Worm (Caenorhabditis elegans) whole organism, L4 larva: ENCODE data around the gene clec-80.
A peak's percentile ranks its signal among the peaks of the same experiment; 100 is the strongest.
"Not testable (repeated sequence)": the region's sequence is repeated elsewhere in the genome, so short reads cannot be mapped to it uniquely, and the experiment has no call there.

Experiments used
- F26F4.8 ChIP-seq: fragments of 200-800 bp; sonication (Bioruptor generic); conservative IDR thresholded peaks from 2 replicates; pipeline ENCODE4 v1.3.6; 2022; ENCODE audit warnings: missing genetic modification characterization, missing compliant biosample characterization
- F44E2.7 ChIP-seq: fragments of 200-800 bp; sonication (Bioruptor generic); IDR thresholded peaks from 2 replicates; pipeline ENCODE4 v2.1.2; 2022; ENCODE audit warnings: missing genetic modification characterization, missing compliant biosample characterization
- F49E8.2 ChIP-seq: sonication (generic microtip); optimal IDR thresholded peaks from 2 replicates; lab custom pipeline; 2016; ENCODE audit warnings: missing compliant biosample characterization, mild to moderate bottlenecking, missing genetic modification characterization, borderline replicate concordance
- T26A8.4 ChIP-seq: fragments of 200-800 bp; sonication (Bioruptor generic); IDR thresholded peaks from 2 replicates; pipeline ENCODE4 v1.3.6; 2022; ENCODE audit warnings: missing genetic modification characterization, missing compliant biosample characterization
- Y105C5A.15 ChIP-seq: fragments of 200-800 bp; sonication (Bioruptor generic); IDR thresholded peaks from 2 replicates; pipeline ENCODE4 v1.3.6; 2022; ENCODE audit warnings: missing genetic modification characterization, missing compliant biosample characterization
- Y48G9A.11 ChIP-seq: fragments of 200-800 bp; sonication (Bioruptor generic); IDR thresholded peaks from 2 replicates; pipeline ENCODE4 v1.3.6; 2022; ENCODE audit warnings: missing genetic modification reagents, missing genetic modification characterization, missing compliant biosample characterization
- Y75B8A.6 ChIP-seq: fragments of 200-800 bp; sonication (Bioruptor generic); IDR thresholded peaks from 2 replicates; pipeline ENCODE4 v1.3.6; 2022; ENCODE audit warnings: missing genetic modification reagents, missing genetic modification characterization, missing compliant biosample characterization
- ZK546.5 ChIP-seq, 2 experiments: sonication (generic microtip); optimal IDR thresholded peaks; 2 replicates each; lab custom pipeline; 2017; ENCODE audit warnings: missing biosample characterization in 2 of 2, missing genetic modification characterization in 2 of 2
- ama-1 ChIP-seq: fragments of 150-350 bp; optimal IDR thresholded peaks from 2 replicates; lab custom pipeline; 2014; ENCODE audit warnings: inconsistent platforms, mixed read lengths
- arid-1 ChIP-seq: fragments of 200-800 bp; sonication (Bioruptor generic); conservative IDR thresholded peaks from 2 replicates; pipeline ENCODE4 v1.3.6; 2022; ENCODE audit warnings: missing genetic modification reagents, missing genetic modification characterization, missing compliant biosample characterization
- attf-4 ChIP-seq: sonication (generic microtip); optimal IDR thresholded peaks from 3 replicates; lab custom pipeline; 2017; ENCODE audit warnings: missing biosample characterization, missing genetic modification characterization
- ceh-20 ChIP-seq: fragments of 200-800 bp; sonication (Bioruptor generic); IDR thresholded peaks from 2 replicates; pipeline ENCODE4 v1.3.6; 2022; ENCODE audit warnings: missing genetic modification reagents, missing genetic modification characterization, missing compliant biosample characterization
- ceh-82 ChIP-seq: sonication (generic microtip); optimal IDR thresholded peaks from 2 replicates; lab custom pipeline; 2017; ENCODE audit warnings: missing biosample characterization, missing genetic modification characterization
- ces-1 ChIP-seq: fragments of 150-350 bp; sonication (generic microtip); optimal IDR thresholded peaks from 4 replicates; lab custom pipeline; 2014; ENCODE audit warnings: missing biosample characterization, missing genetic modification reagents, missing genetic modification characterization
- cey-2 ChIP-seq: sonication (generic microtip); optimal IDR thresholded peaks from 3 replicates; lab custom pipeline; 2017; ENCODE audit warnings: missing genetic modification characterization, mild to moderate bottlenecking, missing compliant biosample characterization, antibody characterized with exemption, borderline replicate concordance; ENCODE audit not compliant: insufficient read depth
- daf-12 ChIP-seq: fragments of 150-350 bp; optimal IDR thresholded peaks from 2 replicates; lab custom pipeline; 2014; ENCODE audit warnings: missing biosample characterization, missing genetic modification reagents, missing genetic modification characterization
- daf-16 ChIP-seq, 3 experiments: sonication (generic microtip); optimal IDR thresholded peaks; 2 replicates each; lab custom pipeline; 2016 to 2017; ENCODE audit warnings: missing genetic modification characterization in 3 of 3, missing genetic modification reagents in 3 of 3, mild to moderate bottlenecking in 2 of 3, missing compliant biosample characterization in 2 of 3, missing biosample characterization in 1 of 3, moderate library complexity in 1 of 3
- dpl-1 ChIP-seq: fragments of 150-350 bp; optimal IDR thresholded peaks from 2 replicates; lab custom pipeline; 2014; ENCODE audit warnings: missing biosample characterization, missing genetic modification reagents, missing genetic modification characterization
- dve-1 ChIP-seq: sonication (generic microtip); optimal IDR thresholded peaks from 2 replicates; lab custom pipeline; 2017; ENCODE audit warnings: antibody characterized with exemption, mild to moderate bottlenecking, missing genetic modification characterization, missing compliant biosample characterization; ENCODE audit not compliant: insufficient read depth
- fkh-10 ChIP-seq: fragments of 150-350 bp; optimal IDR thresholded peaks from 2 replicates; lab custom pipeline; 2014; ENCODE audit warnings: missing biosample characterization, missing genetic modification reagents, missing genetic modification characterization
- hif-1 ChIP-seq, 2 experiments: sonication (generic microtip); optimal IDR thresholded peaks; 2 replicates each; lab custom pipeline; 2016 to 2017; ENCODE audit warnings: missing compliant biosample characterization in 2 of 2, missing genetic modification characterization in 2 of 2, missing genetic modification reagents in 2 of 2, missing genotype in 2 of 2, mild to moderate bottlenecking in 1 of 2
- hlh-11 ChIP-seq: fragments of 200-800 bp; sonication (Bioruptor generic); optimal IDR thresholded peaks from 2 replicates; lab custom pipeline; 2018; ENCODE audit warnings: mild to moderate bottlenecking, missing genetic modification characterization, missing compliant biosample characterization
- hlh-30 ChIP-seq: sonication (generic microtip); optimal IDR thresholded peaks from 2 replicates; lab custom pipeline; 2017; ENCODE audit warnings: antibody characterized with exemption, mild to moderate bottlenecking, missing genetic modification characterization, missing compliant biosample characterization; ENCODE audit not compliant: insufficient read depth
- hmg-1.1 ChIP-seq: fragments of 200-800 bp; sonication (Bioruptor generic); IDR thresholded peaks from 2 replicates; pipeline ENCODE4 v1.3.6; 2022; ENCODE audit warnings: missing genetic modification reagents, missing genetic modification characterization, missing compliant biosample characterization
- lim-7 ChIP-seq: fragments of 200-800 bp; sonication (Bioruptor generic); IDR thresholded peaks from 2 replicates; pipeline ENCODE4 v1.3.6; 2022; ENCODE audit warnings: missing genetic modification characterization, missing compliant biosample characterization
- lin-1 ChIP-seq: fragments of 200-800 bp; sonication (Bioruptor generic); IDR thresholded peaks from 2 replicates; pipeline ENCODE4 v1.3.6; 2022; ENCODE audit warnings: missing genetic modification reagents, missing genetic modification characterization, missing compliant biosample characterization
- lin-38 ChIP-seq: fragments of 200-800 bp; sonication (Bioruptor generic); IDR thresholded peaks from 2 replicates; pipeline ENCODE4 v1.3.6; 2022; ENCODE audit warnings: missing genetic modification reagents, missing genetic modification characterization, missing compliant biosample characterization
- lsy-2 ChIP-seq, 2 experiments: fragments of 150-350 bp in 1 of 2; sonication (generic microtip) in 1 of 2; optimal IDR thresholded peaks; 2 replicates each; lab custom pipeline; 2014 to 2017; ENCODE audit warnings: missing biosample characterization in 2 of 2, missing genetic modification characterization in 2 of 2
- madf-5 ChIP-seq, 2 experiments: fragments of 200-800 bp; sonication (Bioruptor generic); IDR thresholded peaks; 2 replicates each; pipeline ENCODE4 v1.3.6; 2022; ENCODE audit warnings: missing compliant biosample characterization in 2 of 2, missing genetic modification characterization in 2 of 2
- mdl-1 ChIP-seq, 2 experiments: fragments of 150-350 bp in 1 of 2; sonication (generic microtip) in 1 of 2; optimal IDR thresholded peaks; 2 replicates each; lab custom pipeline; 2014 to 2017; ENCODE audit warnings: missing biosample characterization in 2 of 2, missing genetic modification characterization in 2 of 2
- mep-1 ChIP-seq: fragments of 150-350 bp; sonication (generic microtip); optimal IDR thresholded peaks from 3 replicates; lab custom pipeline; 2014; ENCODE audit warnings: missing biosample characterization, missing genetic modification characterization
- mes-2 ChIP-seq: sonication (generic microtip); optimal IDR thresholded peaks from 2 replicates; lab custom pipeline; 2016; ENCODE audit warnings: missing genotype, mild to moderate bottlenecking, missing genetic modification characterization, missing compliant biosample characterization; ENCODE audit not compliant: poor library complexity, severe bottlenecking
- mxl-2 ChIP-seq: fragments of 200-800 bp; sonication (Bioruptor generic); conservative IDR thresholded peaks from 2 replicates; pipeline ENCODE4 v1.3.6; 2022; ENCODE audit warnings: missing genetic modification reagents, missing genetic modification characterization, missing compliant biosample characterization
- nhr-10 ChIP-seq: fragments of 150-350 bp; optimal IDR thresholded peaks from 2 replicates; lab custom pipeline; 2014; ENCODE audit warnings: missing biosample characterization, missing genetic modification characterization
- nhr-11 ChIP-seq: fragments of 150-350 bp; optimal IDR thresholded peaks from 2 replicates; lab custom pipeline; 2014; ENCODE audit warnings: missing biosample characterization, missing genetic modification characterization
- nhr-42 ChIP-seq: fragments of 200-800 bp; sonication (Bioruptor generic); IDR thresholded peaks from 2 replicates; pipeline ENCODE4 v1.3.6; 2022; ENCODE audit warnings: missing genetic modification characterization, missing compliant biosample characterization
- nhr-6 ChIP-seq: fragments of 150-350 bp; optimal IDR thresholded peaks from 2 replicates; lab custom pipeline; 2014; ENCODE audit warnings: missing biosample characterization, missing genetic modification characterization
- pha-4 ChIP-seq, 2 experiments: fragments of 150-350 bp in 1 of 2; fragments of 200-800 bp in 1 of 2; sonication (Bioruptor generic) in 1 of 2; IDR thresholded peaks in 1 of 2; optimal IDR thresholded peaks in 1 of 2; 2 replicates each; pipeline versions ENCODE4 v1.3.6 to Lab custom; 2014 to 2022; ENCODE audit warnings: missing genetic modification characterization in 2 of 2, missing genetic modification reagents in 2 of 2, missing biosample characterization in 1 of 2, missing compliant biosample characterization in 1 of 2
- php-3 ChIP-seq: fragments of 200-800 bp; sonication (Bioruptor generic); IDR thresholded peaks from 2 replicates; pipeline ENCODE4 v1.3.6; 2022; ENCODE audit warnings: missing genetic modification reagents, missing genetic modification characterization, missing compliant biosample characterization
- rbr-2 ChIP-seq: sonication (generic microtip); optimal IDR thresholded peaks from 2 replicates; lab custom pipeline; 2016; ENCODE audit warnings: missing genotype, missing genetic modification characterization, missing compliant biosample characterization
- set-16 ChIP-seq: fragments of 200-800 bp; sonication (Bioruptor generic); IDR thresholded peaks from 2 replicates; pipeline ENCODE4 v1.3.6; 2022; ENCODE audit warnings: missing genetic modification reagents, missing genetic modification characterization, missing compliant biosample characterization
- snpc-1.2 ChIP-seq: fragments of 200-800 bp; sonication (Bioruptor generic); IDR thresholded peaks from 2 replicates; pipeline ENCODE4 v1.3.6; 2022; ENCODE audit warnings: missing genetic modification reagents, missing genetic modification characterization, missing compliant biosample characterization
- zip-2 ChIP-seq: fragments of 150-350 bp; optimal IDR thresholded peaks from 2 replicates; lab custom pipeline; 2014; ENCODE audit warnings: missing biosample characterization, missing genetic modification characterization

Gene clec-80

ce11 chrIV:2777841-2778240, 45.7 kb upstream of the clec-80 start, which contains the start of gene Y54G2A.72:
TSS of gene Y54G2A.72 (plus strand) at chrIV:2778141.
- not testable (repeated sequence) for TF ChIP-seq cey-2 (tag; lab: Kevin White, UChicago); hlh-30; attf-4

ce11 chrIV:2782793-2783540, 40.6 kb upstream of the clec-80 start, which contains the start of gene Y54G2A.12:
TSS of gene Y54G2A.12 (minus strand) at chrIV:2782843.
- TF ChIP-seq T26A8.4 = no peak
- no peak for TF ChIP-seq nhr-10 (tag; lab: Kevin White, UChicago)
- TF ChIP-seq lin-38 = no peak; the same call in none of the 2 replicates
- TF ChIP-seq Y48G9A.11 (GFP tag; lab: Robert Waterston, UW) = 0 out of 2 replicates have a peak, but pooled peaks have one; percentile 46
- TF ChIP-seq mes-2 = no peak
- TF ChIP-seq F49E8.2 = peak; percentile 61

DNA sequence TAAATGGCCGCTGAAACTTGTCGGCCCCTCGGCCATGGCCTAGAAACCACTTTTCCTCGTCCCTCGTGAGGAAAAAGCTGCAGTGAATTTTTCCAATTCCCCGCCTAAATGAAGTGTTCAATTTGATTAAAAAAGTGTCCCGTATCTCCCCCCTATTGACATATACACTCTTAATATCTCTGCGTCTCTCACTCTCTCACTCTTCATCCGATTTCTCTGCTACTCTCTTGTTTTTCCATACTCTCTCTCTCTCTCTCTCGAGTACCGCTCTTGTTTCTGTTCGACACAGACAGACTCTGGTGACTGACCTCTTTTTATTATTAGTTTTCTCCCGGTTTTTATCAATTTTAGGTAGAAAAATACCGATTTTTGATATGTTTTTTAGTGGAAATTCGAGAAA, 38.5 kb upstream of the clec-80 start:
- TF ChIP-seq set-16 (GFP tag; lab: Robert Waterston, UW) (no peak), nhr-10 (tag; lab: Kevin White, UChicago) (no peak), zip-2 (tag; lab: Kevin White, UChicago) (no peak), madf-5 (GFP tag; IDR thresholded peaks at IDR 0.05; lab: Robert Waterston, UW) (no peak), lin-1 (GFP tag; lab: Robert Waterston, UW) (no peak), F44E2.7 (GFP tag; lab: Robert Waterston, UW) (no peak), nhr-6 (tag; lab: Kevin White, UChicago) (peak; percentile 28), pha-4 (GFP tag; IDR thresholded peaks at IDR 0.05; lab: Robert Waterston, UW) (no peak), pha-4 (tag; optimal IDR thresholded peaks at IDR 0.05; lab: Kevin White, UChicago) (no peak), lsy-2 (tag; optimal IDR thresholded peaks at IDR 0.05; lab: Kevin White, UChicago) (peak in 1 of 2 experiments; percentile 49), Y75B8A.6 (no peak), lin-38 (no peak), lim-7 (GFP tag; lab: Robert Waterston, UW) (no peak), hlh-11 (tag; lab: Kevin White, UChicago) (peak; percentile 53), mxl-2 (GFP tag; lab: Robert Waterston, UW) (no peak), rbr-2 (tag; lab: Kevin White, UChicago) (peak; percentile 30), mdl-1 (tag; optimal IDR thresholded peaks at IDR 0.05; lab: Kevin White, UChicago) (no peak), dve-1 (tag; lab: Kevin White, UChicago) (peak; percentile 58), T26A8.4 (0 out of 2 replicates have a peak, but pooled peaks have one; percentile 43), daf-12 (no peak), ZK546.5 (tag; optimal IDR thresholded peaks at IDR 0.05; lab: Kevin White, UChicago) (no peak), hlh-30 (peak; percentile 50), daf-16 (GFP tag; optimal IDR thresholded peaks at IDR 0.05; lab: Kevin White, UChicago) (no peak), daf-16 (tag; optimal IDR thresholded peaks at IDR 0.05; lab: Kevin White, UChicago) (peak; percentile 71), Y105C5A.15 (GFP tag; lab: Robert Waterston, UW) (no peak), mep-1 (tag; lab: Kevin White, UChicago) (peak; percentile 40), php-3 (GFP tag; lab: Robert Waterston, UW) (no peak), arid-1 (GFP tag; lab: Robert Waterston, UW) (no peak), F26F4.8 (GFP tag; lab: Robert Waterston, UW) (no peak), snpc-1.2 (GFP tag; lab: Robert Waterston, UW) (no peak), F49E8.2 (no peak), hif-1 (tag; optimal IDR thresholded peaks at IDR 0.05; lab: Kevin White, UChicago) (no peak), ces-1 (GFP tag; lab: Kevin White, UChicago) (no peak), mes-2 (peak; percentile 51), ceh-20 (GFP tag; lab: Robert Waterston, UW) (0 out of 2 replicates have a peak, but pooled peaks have one; percentile 11), dpl-1 (GFP tag; lab: Kevin White, UChicago) (peak; percentile 24), ama-1 (lab: Kevin White, UChicago) (no peak), nhr-42 (no peak), fkh-10 (GFP tag; lab: Kevin White, UChicago) (no peak), ceh-82 (tag; lab: Kevin White, UChicago) (no peak), hmg-1.1 (GFP tag; lab: Robert Waterston, UW) (peak; percentile 64), nhr-11 (tag; lab: Kevin White, UChicago) (no peak)
